Worm (Caenorhabditis elegans) whole organism, mixed stage, embryonic: ENCODE measurements around the gene tbc-6.
A peak's percentile ranks its signal among the peaks of the same experiment; 100 is the strongest.

ENCODE experiments used
- M03D4.4 ChIP-seq: sonication (generic microtip); optimal IDR thresholded peaks from 2 replicates; lab custom pipeline; 2017; ENCODE audit warnings: mild to moderate bottlenecking, missing genetic modification characterization, missing compliant biosample characterization
- bed-3 ChIP-seq: fragments of 200-800 bp; sonication (Bioruptor generic); optimal IDR thresholded peaks from 3 replicates; lab custom pipeline; 2018; ENCODE audit warnings: mild to moderate bottlenecking, missing genetic modification characterization, moderate library complexity, missing compliant biosample characterization
- blmp-1 ChIP-seq: fragments of 150-350 bp; optimal IDR thresholded peaks from 2 replicates; lab custom pipeline; 2014; ENCODE audit warnings: missing biosample characterization, missing genetic modification characterization
- ceh-39 ChIP-seq: fragments of 150-350 bp; optimal IDR thresholded peaks from 2 replicates; lab custom pipeline; 2014; ENCODE audit warnings: missing biosample characterization, missing genetic modification characterization
- ceh-43 ChIP-seq: fragments of 200-800 bp; sonication (Bioruptor generic); optimal IDR thresholded peaks from 2 replicates; lab custom pipeline; 2018; ENCODE audit warnings: mild to moderate bottlenecking, missing genetic modification characterization, moderate library complexity, missing compliant biosample characterization
- ceh-83 ChIP-seq: fragments of 200-800 bp; sonication (Bioruptor generic); optimal IDR thresholded peaks from 2 replicates; lab custom pipeline; 2018; ENCODE audit warnings: mild to moderate bottlenecking, missing genetic modification characterization, missing compliant biosample characterization
- ces-1 ChIP-seq: fragments of 150-350 bp; optimal IDR thresholded peaks from 2 replicates; lab custom pipeline; 2014; ENCODE audit warnings: missing biosample characterization, missing genetic modification reagents, missing genetic modification characterization
- cnd-1 ChIP-seq: fragments of 200-800 bp; sonication (Bioruptor generic); optimal IDR thresholded peaks from 2 replicates; lab custom pipeline; 2018; ENCODE audit warnings: mild to moderate bottlenecking, missing genetic modification characterization, missing compliant biosample characterization
- drap-1 ChIP-seq: fragments of 200-800 bp; sonication (Bioruptor generic); optimal IDR thresholded peaks from 3 replicates; lab custom pipeline; 2018; ENCODE audit warnings: mild to moderate bottlenecking, missing genetic modification characterization, missing compliant biosample characterization
- elt-1 ChIP-seq: sonication (generic microtip); optimal IDR thresholded peaks from 2 replicates; lab custom pipeline; 2017; ENCODE audit warnings: missing genetic modification characterization, mild to moderate bottlenecking, missing compliant biosample characterization, antibody characterized with exemption, moderate library complexity, borderline replicate concordance; ENCODE audit not compliant: insufficient read depth
- flh-1 ChIP-seq: fragments of 200-800 bp; sonication (Bioruptor generic); optimal IDR thresholded peaks from 2 replicates; lab custom pipeline; 2018; ENCODE audit warnings: mild to moderate bottlenecking, missing genetic modification characterization, moderate library complexity, missing compliant biosample characterization
- ham-2 ChIP-seq: fragments of 200-800 bp; sonication (Bioruptor generic); optimal IDR thresholded peaks from 2 replicates; lab custom pipeline; 2018; ENCODE audit warnings: mild to moderate bottlenecking, missing genetic modification characterization, missing compliant biosample characterization
- hlh-1 ChIP-seq: fragments of 150-350 bp; optimal IDR thresholded peaks from 2 replicates; lab custom pipeline; 2014; ENCODE audit warnings: missing biosample characterization, missing genetic modification reagents, missing genetic modification characterization
- lin-13 ChIP-seq: fragments of 150-350 bp; optimal IDR thresholded peaks from 2 replicates; lab custom pipeline; 2014; ENCODE audit warnings: missing biosample characterization, missing genetic modification characterization
- lin-32 ChIP-seq: fragments of 200-800 bp; sonication (Bioruptor generic); optimal IDR thresholded peaks from 2 replicates; lab custom pipeline; 2018; ENCODE audit warnings: mild to moderate bottlenecking, missing genetic modification characterization, missing compliant biosample characterization
- lsy-2 ChIP-seq: fragments of 150-350 bp; optimal IDR thresholded peaks from 2 replicates; lab custom pipeline; 2014; ENCODE audit warnings: missing biosample characterization, missing genetic modification characterization
- mab-5 ChIP-seq: fragments of 150-350 bp; optimal IDR thresholded peaks from 2 replicates; lab custom pipeline; 2014; ENCODE audit warnings: missing biosample characterization, missing genetic modification characterization
- mep-1 ChIP-seq: fragments of 150-350 bp; optimal IDR thresholded peaks from 2 replicates; lab custom pipeline; 2017; ENCODE audit warnings: missing biosample characterization, missing genetic modification reagents, missing genetic modification characterization, inconsistent platforms
- mls-2 ChIP-seq: sonication (generic microtip); optimal IDR thresholded peaks from 2 replicates; lab custom pipeline; 2016; ENCODE audit warnings: mild to moderate bottlenecking, missing genetic modification characterization, moderate library complexity, missing compliant biosample characterization
- nhr-12 ChIP-seq: fragments of 150-350 bp; optimal IDR thresholded peaks from 2 replicates; lab custom pipeline; 2014; ENCODE audit warnings: missing biosample characterization, missing genetic modification characterization
- nhr-2 ChIP-seq: fragments of 150-350 bp; optimal IDR thresholded peaks from 2 replicates; lab custom pipeline; 2014; ENCODE audit warnings: missing biosample characterization, missing genetic modification characterization
- nhr-237 ChIP-seq: fragments of 150-350 bp; optimal IDR thresholded peaks from 2 replicates; lab custom pipeline; 2014; ENCODE audit warnings: missing biosample characterization, missing genetic modification characterization
- nhr-28 ChIP-seq: fragments of 150-350 bp; optimal IDR thresholded peaks from 2 replicates; lab custom pipeline; 2014; ENCODE audit warnings: missing biosample characterization, missing genetic modification characterization
- nhr-76 ChIP-seq: sonication (generic microtip); optimal IDR thresholded peaks from 2 replicates; lab custom pipeline; 2017; ENCODE audit warnings: missing biosample characterization, missing genetic modification characterization
- pha-4 ChIP-seq: fragments of 150-350 bp; optimal IDR thresholded peaks from 2 replicates; lab custom pipeline; 2018; ENCODE audit warnings: missing biosample characterization, missing genetic modification reagents, missing genetic modification characterization
- sem-2 ChIP-seq: fragments of 200-800 bp; sonication (Bioruptor generic); optimal IDR thresholded peaks from 2 replicates; lab custom pipeline; 2018; ENCODE audit warnings: mild to moderate bottlenecking, missing genetic modification characterization, missing compliant biosample characterization
- snpc-4 ChIP-seq: fragments of 150-350 bp; optimal IDR thresholded peaks from 2 replicates; lab custom pipeline; 2014; ENCODE audit warnings: missing biosample characterization, missing genetic modification characterization
- sptf-1 ChIP-seq: sonication (generic microtip); optimal IDR thresholded peaks from 2 replicates; lab custom pipeline; 2017; ENCODE audit warnings: mild to moderate bottlenecking, missing genetic modification characterization, moderate library complexity, missing compliant biosample characterization
- tbx-8 ChIP-seq: fragments of 200-800 bp; sonication (Bioruptor generic); optimal IDR thresholded peaks from 2 replicates; lab custom pipeline; 2018; ENCODE audit warnings: mild to moderate bottlenecking, missing genetic modification characterization, moderate library complexity, missing compliant biosample characterization
- unc-120 ChIP-seq: sonication (generic microtip); optimal IDR thresholded peaks from 2 replicates; lab custom pipeline; 2017; ENCODE audit warnings: missing genetic modification characterization, missing compliant biosample characterization; ENCODE audit not compliant: poor library complexity, severe bottlenecking
- unc-39 ChIP-seq: fragments of 150-350 bp; optimal IDR thresholded peaks from 2 replicates; lab custom pipeline; 2014; ENCODE audit warnings: missing biosample characterization, missing genetic modification characterization
- unc-62 ChIP-seq: fragments of 150-350 bp; optimal IDR thresholded peaks from 2 replicates; lab custom pipeline; 2014; ENCODE audit warnings: missing biosample characterization, missing genetic modification reagents, missing genetic modification characterization
- zip-8 ChIP-seq: fragments of 150-350 bp; optimal IDR thresholded peaks from 2 replicates; lab custom pipeline; 2014; ENCODE audit warnings: missing biosample characterization, missing genetic modification characterization
- ztf-11 ChIP-seq: fragments of 150-350 bp; optimal IDR thresholded peaks from 2 replicates; lab custom pipeline; 2014; ENCODE audit warnings: missing biosample characterization, missing genetic modification characterization

Gene tbc-6

ce11 chrII:6832695-6833389 lies 15.1 kb upstream of the tbc-6 start:
- TF ChIP-seq pha-4 (tag; lab: Kevin White, UChicago), result no peak
- TF ChIP-seq nhr-12 (tag; lab: Kevin White, UChicago), result no peak
- no peak for TF ChIP-seq tbx-8
- TF ChIP-seq nhr-237, result no peak
- TF ChIP-seq nhr-2 (tag; lab: Kevin White, UChicago), result no peak
- TF ChIP-seq ham-2 (GFP tag; lab: Kevin White, UChicago), result peak; percentile 86
- no peak for TF ChIP-seq ceh-39
- no peak for TF ChIP-seq bed-3 (GFP tag; lab: Kevin White, UChicago)
- no peak for TF ChIP-seq zip-8
- no peak for TF ChIP-seq lsy-2
- no peak for TF ChIP-seq snpc-4 (tag; lab: Kevin White, UChicago)
- TF ChIP-seq drap-1 (GFP tag; lab: Kevin White, UChicago), result no peak
- TF ChIP-seq unc-62 (GFP tag; lab: Kevin White, UChicago), result peak; percentile 30
- peak; percentile 60 for TF ChIP-seq hlh-1 (tag; lab: Kevin White, UChicago)
- TF ChIP-seq nhr-76 (tag; lab: Kevin White, UChicago), result no peak
- no peak for TF ChIP-seq blmp-1 (tag; lab: Kevin White, UChicago)
- no peak for TF ChIP-seq lin-13 (tag; lab: Kevin White, UChicago)
- no peak for TF ChIP-seq ces-1
- no peak for TF ChIP-seq mls-2
- TF ChIP-seq unc-39 (tag; lab: Kevin White, UChicago), result no peak
- no peak for TF ChIP-seq cnd-1 (tag; lab: Kevin White, UChicago)
- TF ChIP-seq unc-120, result peak; percentile 28
- no peak for TF ChIP-seq ceh-43 (GFP tag; lab: Kevin White, UChicago)
- no peak for TF ChIP-seq lin-32
- TF ChIP-seq M03D4.4 (tag; lab: Kevin White, UChicago), result no peak
- no peak for TF ChIP-seq mab-5 (tag; lab: Kevin White, UChicago)
- no peak for TF ChIP-seq sem-2 (GFP tag; lab: Kevin White, UChicago)
- TF ChIP-seq mep-1 (tag; lab: Kevin White, UChicago), result peak; percentile 2
- no peak for TF ChIP-seq sptf-1 (tag; lab: Kevin White, UChicago)
- TF ChIP-seq nhr-28 (tag; lab: Kevin White, UChicago), result no peak
- TF ChIP-seq ztf-11, result no peak
- peak; percentile 90 for TF ChIP-seq elt-1
- TF ChIP-seq, all 35 proteins: peak for 6

ce11 chrII:6833781-6834339 lies 14.1 kb upstream of the tbc-6 start:
- TF ChIP-seq drap-1 (GFP tag; lab: Kevin White, UChicago), result peak; percentile 38
- peak; percentile 12 for TF ChIP-seq cnd-1 (tag; lab: Kevin White, UChicago)
- no peak for TF ChIP-seq lin-13 (tag; lab: Kevin White, UChicago)
- no peak for TF ChIP-seq lsy-2
- TF ChIP-seq mls-2, result peak; percentile 35
- TF ChIP-seq mep-1 (tag; lab: Kevin White, UChicago), result no peak

- TF ChIP-seq ces-1, result peak; percentile 5
- no peak for TF ChIP-seq nhr-237
- TF ChIP-seq sem-2 (GFP tag; lab: Kevin White, UChicago), result no peak
- no peak for TF ChIP-seq bed-3 (GFP tag; lab: Kevin White, UChicago)
- peak; percentile 12 for TF ChIP-seq sptf-1 (tag; lab: Kevin White, UChicago)
- TF ChIP-seq nhr-76 (tag; lab: Kevin White, UChicago), result no peak
- TF ChIP-seq, all 35 proteins: peak for 2
These were observed 13.3 kb upstream of the tbc-6 start, which contains the start of gene egl-27 for ce11 chrII:6834582-6835058. TSS of gene egl-27 (plus strand) at chrII:6835008.

- TF ChIP-seq sptf-1 (tag; lab: Kevin White, UChicago) (no peak), tbx-8 (no peak), flh-1 (no peak), elt-1 (no peak), lin-32 (no peak), nhr-12 (tag; lab: Kevin White, UChicago) (no peak), mab-5 (tag; lab: Kevin White, UChicago) (no peak), ceh-83 (GFP tag; lab: Kevin White, UChicago) (peak; percentile 35), ces-1 (peak; percentile 97), ceh-39 (peak; percentile 24), unc-62 (GFP tag; lab: Kevin White, UChicago) (peak; percentile 91), M03D4.4 (tag; lab: Kevin White, UChicago) (no peak), nhr-2 (tag; lab: Kevin White, UChicago) (peak; percentile 40), lsy-2 (no peak), snpc-4 (tag; lab: Kevin White, UChicago) (no peak), blmp-1 (tag; lab: Kevin White, UChicago) (no peak), nhr-28 (tag; lab: Kevin White, UChicago) (no peak), zip-8 (no peak), bed-3 (GFP tag; lab: Kevin White, UChicago) (no peak), unc-39 (tag; lab: Kevin White, UChicago) (no peak), lin-13 (tag; lab: Kevin White, UChicago) (no peak), unc-120 (no peak), sem-2 (GFP tag; lab: Kevin White, UChicago) (no peak), cnd-1 (tag; lab: Kevin White, UChicago) (no peak), ztf-11 (no peak), nhr-237 (no peak)
These were observed 12.4 kb upstream of the tbc-6 start for ce11 chrII:6835500-6835899.
